Worm (Caenorhabditis elegans): ENCODE results near the gene C13F10.7.

Gene C13F10.7

ce11 chrV:7196498-7196966 lies 26.5 kb downstream of the C13F10.7 start, which contains the start of gene F09G2.2:
Gene F09G2.2 (plus strand): TSS chrV:7196916.
- TF ChIP-seq T26A8.4 (GFP tag; IDR thresholded peaks at IDR 0.05) (peak; percentile 91), snpc-4 (tag; optimal IDR thresholded peaks at IDR 0.05) (peak; percentile 24), unc-62 (GFP tag; optimal IDR thresholded peaks at IDR 0.05 in 1 of 2) (peak in 1 of 2 experiments; percentile 98), unc-62 (tag; optimal IDR thresholded peaks at IDR 0.05) (no peak), mes-2 (tag; optimal IDR thresholded peaks at IDR 0.05; ENCODE audit: poor library complexity, severe bottlenecking) (peak; percentile 91), ctbp-1 (GFP tag; IDR thresholded peaks at IDR 0.05) (peak; percentile 74), lin-39 (tag; optimal IDR thresholded peaks at IDR 0.05) (no peak), zfp-2 (tag; optimal IDR thresholded peaks at IDR 0.05) (peak; percentile 98), lsy-2 (tag; optimal IDR thresholded peaks at IDR 0.05) (peak; percentile 71 to 93), duxl-1 (tag; optimal IDR thresholded peaks at IDR 0.05; ENCODE audit: poor library complexity) (peak; percentile 77), daf-16 (GFP tag; optimal IDR thresholded peaks at IDR 0.05) (peak; percentile 52 to 69), daf-16 (tag; optimal IDR thresholded peaks at IDR 0.05) (peak; percentile 83), ztf-11 (tag; optimal IDR thresholded peaks at IDR 0.05) (no peak), F49E8.2 (tag; optimal IDR thresholded peaks at IDR 0.05; ENCODE audit: borderline replicate concordance) (no peak), nhr-6 (tag; optimal IDR thresholded peaks at IDR 0.05) (peak; percentile 83), ZK546.5 (tag; optimal IDR thresholded peaks at IDR 0.05) (no peak), nhr-111 (GFP tag; optimal IDR thresholded peaks at IDR 0.05) (no peak), ceh-20 (GFP tag; IDR thresholded peaks at IDR 0.05) (peak; percentile 88), zfp-3 (GFP tag; conservative IDR thresholded peaks at IDR 0.05) (peak; percentile 72), snpc-1.2 (GFP tag; IDR thresholded peaks at IDR 0.05) (peak; percentile 53; the same call in 1 of the 2 replicates), Y75B8A.6 (GFP tag; IDR thresholded peaks at IDR 0.05) (no peak), nhr-76 (tag; optimal IDR thresholded peaks at IDR 0.05) (no peak), egl-27 (tag; optimal IDR thresholded peaks at IDR 0.05) (no peak), egl-43 (GFP tag; IDR thresholded peaks at IDR 0.05) (peak; percentile 32; the same call in 1 of the 2 replicates), ceh-28 (tag; optimal IDR thresholded peaks at IDR 0.05) (no peak), fkh-10 (GFP tag; optimal IDR thresholded peaks at IDR 0.05) (peak; percentile 70), mep-1 (tag; optimal IDR thresholded peaks at IDR 0.05) (peak; percentile 90), ceh-44 (GFP tag; IDR thresholded peaks at IDR 0.05) (no peak), madf-5 (GFP tag; IDR thresholded peaks at IDR 0.05) (no peak), lin-38 (GFP tag; IDR thresholded peaks at IDR 0.05) (peak; percentile 87), sdz-12 (GFP tag; optimal IDR thresholded peaks at IDR 0.05) (no peak), ceh-82 (tag; optimal IDR thresholded peaks at IDR 0.05) (no peak), ces-1 (GFP tag; optimal IDR thresholded peaks at IDR 0.05) (no peak), nhr-77 (tag; optimal IDR thresholded peaks at IDR 0.05) (peak; percentile 92), saeg-2 (GFP tag; IDR thresholded peaks at IDR 0.05) (no peak), dmd-9 (GFP tag; IDR thresholded peaks at IDR 0.05) (0 out of 2 replicates have a peak, but pooled peaks have one; percentile 45), dmd-6 (GFP tag; IDR thresholded peaks at IDR 0.05) (peak; percentile 97), nhr-42 (GFP tag; IDR thresholded peaks at IDR 0.05) (peak; percentile 72; the same call in 1 of the 2 replicates), ztf-7 (tag; optimal IDR thresholded peaks at IDR 0.05) (peak; percentile 41), nhr-28 (tag; optimal IDR thresholded peaks at IDR 0.05) (peak; percentile 81), mxl-3 (GFP tag; optimal IDR thresholded peaks at IDR 0.05) (peak; percentile 43), unc-130 (GFP tag; optimal IDR thresholded peaks at IDR 0.05) (peak; percentile 78), ZK337.2 (GFP tag; IDR thresholded peaks at IDR 0.05) (no peak), nhr-41 (GFP tag; IDR thresholded peaks at IDR 0.05) (no peak), arid-1 (GFP tag; conservative IDR thresholded peaks at IDR 0.05) (peak; percentile 68), vab-7 (GFP tag; IDR thresholded peaks at IDR 0.05) (0 out of 2 replicates have a peak, but pooled peaks have one; percentile 14), F10B5.3 (tag; optimal IDR thresholded peaks at IDR 0.05) (no peak), dpl-1 (GFP tag; optimal IDR thresholded peaks at IDR 0.05) (peak; percentile 94), ceh-32 (tag; optimal IDR thresholded peaks at IDR 0.05; ENCODE audit: poor library complexity) (no peak), mdt-29 (GFP tag; IDR thresholded peaks at IDR 0.05) (0 out of 2 replicates have a peak, but pooled peaks have one; percentile 30), tag-97 (GFP tag; IDR thresholded peaks at IDR 0.05) (no peak)

Measured in whole organism, L4 larva.